Fruit fly (Drosophila melanogaster) whole organism, wandering third instar larva: ENCODE measurements around the gene CG12316.

Experiments used
- Abd-B ChIP-seq: fragments of >200 bp; optimal IDR thresholded peaks from 2 replicates; lab custom pipeline; 2017; ENCODE audit warnings: missing biosample characterization, missing genetic modification characterization
- CG32264 ChIP-seq: fragments of 200-800 bp; sonication (Bioruptor generic); optimal IDR thresholded peaks from 2 replicates; lab custom pipeline; 2016; ENCODE audit warnings: missing biosample characterization, missing genetic modification characterization
- CG9705 ChIP-seq: fragments of 200-800 bp; sonication (Bioruptor generic); optimal IDR thresholded peaks from 2 replicates; lab custom pipeline; 2018; ENCODE audit warnings: missing biosample characterization, mild to moderate bottlenecking, missing genetic modification characterization
- CrebA ChIP-seq: fragments of 200-800 bp; sonication (Bioruptor generic); optimal IDR thresholded peaks from 2 replicates; lab custom pipeline; 2016; ENCODE audit warnings: missing biosample characterization, mild to moderate bottlenecking, missing genetic modification characterization, borderline replicate concordance
- Dfd ChIP-seq: fragments of >200 bp; optimal IDR thresholded peaks from 2 replicates; lab custom pipeline; 2017; ENCODE audit warnings: missing biosample characterization, missing genetic modification characterization
- Dif ChIP-seq: fragments of 200-275, 200-300 bp; sonication (Bioruptor generic); optimal IDR thresholded peaks from 2 replicates; lab custom pipeline; 2018; ENCODE audit warnings: missing biosample characterization, missing genetic modification characterization; ENCODE audit not compliant: partially characterized antibody
- GATAd ChIP-seq: sonication (Bioruptor generic); optimal IDR thresholded peaks from 2 replicates; lab custom pipeline; 2016; ENCODE audit warnings: missing biosample characterization, missing genetic modification characterization
- HLH106 ChIP-seq: fragments of 200-800 bp; optimal IDR thresholded peaks from 3 replicates; lab custom pipeline; 2019; ENCODE audit warnings: missing biosample characterization, mild to moderate bottlenecking, missing genetic modification characterization, moderate library complexity
- Hnf4 ChIP-seq: fragments of 200-800 bp; sonication (Bioruptor generic); optimal IDR thresholded peaks from 2 replicates; lab custom pipeline; 2016; ENCODE audit warnings: missing biosample characterization, mild to moderate bottlenecking, missing genetic modification characterization
- Hr78 ChIP-seq: fragments of >200 bp; optimal IDR thresholded peaks from 2 replicates; lab custom pipeline; 2017; ENCODE audit warnings: missing biosample characterization, missing genetic modification characterization
- Hr83 ChIP-seq: fragments of 200-300 bp; sonication (Bioruptor generic); optimal IDR thresholded peaks from 2 replicates; lab custom pipeline; 2016; ENCODE audit warnings: missing biosample characterization, mild to moderate bottlenecking, missing genetic modification characterization, moderate library complexity; ENCODE audit not compliant: poor library complexity, severe bottlenecking
- Jra ChIP-seq: sonication (Bioruptor generic); optimal IDR thresholded peaks from 2 replicates; lab custom pipeline; 2016; ENCODE audit warnings: missing biosample characterization, missing genetic modification characterization
- Myc ChIP-seq: fragments of >200 bp; optimal IDR thresholded peaks from 2 replicates; lab custom pipeline; 2017
- N ChIP-seq: fragments of >200 bp; optimal IDR thresholded peaks from 2 replicates; lab custom pipeline; 2018; ENCODE audit warnings: missing biosample characterization, missing external identifiers, missing genetic modification characterization
- OdsH ChIP-seq: fragments of 200-800 bp; sonication (Bioruptor generic); optimal IDR thresholded peaks from 2 replicates; lab custom pipeline; 2016; ENCODE audit warnings: missing biosample characterization, mild to moderate bottlenecking, missing genetic modification characterization
- Rel ChIP-seq, 2 experiments: fragments of 200-800 bp; sonication (Bioruptor generic) in 1 of 2; optimal IDR thresholded peaks; 2 replicates in 1 of 2; 3 replicates in 1 of 2; lab custom pipeline; 2016 to 2019; ENCODE audit warnings: mild to moderate bottlenecking in 2 of 2, missing biosample characterization in 2 of 2, missing genetic modification characterization in 2 of 2, moderate library complexity in 1 of 2
- Sp1 ChIP-seq: fragments of 200-800 bp; sonication (Bioruptor generic); optimal IDR thresholded peaks from 3 replicates; lab custom pipeline; 2019; ENCODE audit warnings: missing biosample characterization, mild to moderate bottlenecking, missing genetic modification characterization, moderate library complexity
- Vsx2 ChIP-seq: fragments of 200-300, 225-300 bp; sonication (Bioruptor generic); optimal IDR thresholded peaks from 2 replicates; lab custom pipeline; 2018; ENCODE audit warnings: missing biosample characterization, missing genetic modification characterization; ENCODE audit not compliant: partially characterized antibody
- br ChIP-seq: fragments of 200-800 bp; sonication (Bioruptor generic); optimal IDR thresholded peaks from 2 replicates; lab custom pipeline; 2016; ENCODE audit warnings: missing biosample characterization, missing genetic modification characterization
- brk ChIP-seq: fragments of 200-800 bp; sonication (Bioruptor generic); optimal IDR thresholded peaks from 2 replicates; lab custom pipeline; 2016; ENCODE audit warnings: missing biosample characterization, mild to moderate bottlenecking, missing genetic modification characterization
- dl ChIP-seq, 2 experiments: fragments of 175-275, 200-275 bp in 1 of 2; fragments of 200-275 bp in 1 of 2; sonication (Bioruptor generic); optimal IDR thresholded peaks; lab custom pipeline; 2018; ENCODE audit warnings: mild to moderate bottlenecking in 2 of 2, missing biosample characterization in 2 of 2, missing genetic modification characterization in 2 of 2, moderate library complexity in 2 of 2; ENCODE audit not compliant: partially characterized antibody in 2 of 2, insufficient read depth in 1 of 2
- dmrt93B ChIP-seq: fragments of 200-800 bp; sonication (Bioruptor generic); optimal IDR thresholded peaks from 2 replicates; lab custom pipeline; 2018; ENCODE audit warnings: missing biosample characterization, mild to moderate bottlenecking, missing genetic modification characterization
- dsf ChIP-seq: sonication (Bioruptor generic); optimal IDR thresholded peaks from 2 replicates; lab custom pipeline; 2016; ENCODE audit warnings: missing biosample characterization, missing genetic modification characterization, borderline replicate concordance
- foxo ChIP-seq, 2 experiments: fragments of 200-800 bp; sonication (Bioruptor generic); optimal IDR thresholded peaks; 2 replicates in 1 of 2; 3 replicates in 1 of 2; lab custom pipeline; 2016 to 2017; ENCODE audit warnings: missing biosample characterization in 2 of 2, missing genetic modification characterization in 2 of 2
- fru ChIP-seq: fragments of 200-800 bp; sonication (Bioruptor generic); optimal IDR thresholded peaks from 3 replicates; lab custom pipeline; 2016; ENCODE audit warnings: missing biosample characterization, mild to moderate bottlenecking, missing genetic modification characterization
- h ChIP-seq: fragments of 200-800 bp; sonication (Bioruptor generic); optimal IDR thresholded peaks from 3 replicates; lab custom pipeline; 2016; ENCODE audit warnings: missing biosample characterization, mild to moderate bottlenecking, missing genetic modification characterization
- jim ChIP-seq: fragments of 175-275, 200-325 bp; sonication (Bioruptor generic); optimal IDR thresholded peaks from 2 replicates; lab custom pipeline; 2016; ENCODE audit warnings: missing biosample characterization, mild to moderate bottlenecking, missing genetic modification characterization
- lola ChIP-seq: fragments of >200 bp; optimal IDR thresholded peaks from 2 replicates; lab custom pipeline; 2017; ENCODE audit warnings: missing biosample characterization, missing genetic modification characterization
- pan ChIP-seq: fragments of >200 bp; optimal IDR thresholded peaks from 2 replicates; lab custom pipeline; 2017
- psq ChIP-seq: fragments of 200-800 bp; sonication (Bioruptor generic); optimal IDR thresholded peaks from 3 replicates; lab custom pipeline; 2017; ENCODE audit warnings: missing biosample characterization, mild to moderate bottlenecking, missing genetic modification characterization, moderate library complexity
- rgr ChIP-seq: fragments of 200-800 bp; sonication (Bioruptor generic); optimal IDR thresholded peaks from 3 replicates; lab custom pipeline; 2016; ENCODE audit warnings: missing biosample characterization, mild to moderate bottlenecking, missing genetic modification characterization
- sage ChIP-seq: fragments of 200-800 bp; sonication (Bioruptor generic); optimal IDR thresholded peaks from 2 replicates; lab custom pipeline; 2016; ENCODE audit warnings: missing biosample characterization, mild to moderate bottlenecking, missing genetic modification characterization
- sv ChIP-seq: fragments of 200-800 bp; sonication (Bioruptor generic); optimal IDR thresholded peaks from 3 replicates; lab custom pipeline; 2016; ENCODE audit warnings: missing biosample characterization, missing genetic modification characterization
- tai ChIP-seq: sonication (Bioruptor generic); optimal IDR thresholded peaks from 2 replicates; lab custom pipeline; 2016; ENCODE audit warnings: missing biosample characterization, missing genetic modification characterization
- usp ChIP-seq: fragments of >200 bp; optimal IDR thresholded peaks from 2 replicates; lab custom pipeline; 2017; ENCODE audit warnings: missing biosample characterization, missing genetic modification characterization
- woc ChIP-seq: sonication (Bioruptor generic); optimal IDR thresholded peaks from 2 replicates; lab custom pipeline; 2016; ENCODE audit warnings: missing biosample characterization, mild to moderate bottlenecking, missing genetic modification characterization

The CG12316 gene

DNA sequence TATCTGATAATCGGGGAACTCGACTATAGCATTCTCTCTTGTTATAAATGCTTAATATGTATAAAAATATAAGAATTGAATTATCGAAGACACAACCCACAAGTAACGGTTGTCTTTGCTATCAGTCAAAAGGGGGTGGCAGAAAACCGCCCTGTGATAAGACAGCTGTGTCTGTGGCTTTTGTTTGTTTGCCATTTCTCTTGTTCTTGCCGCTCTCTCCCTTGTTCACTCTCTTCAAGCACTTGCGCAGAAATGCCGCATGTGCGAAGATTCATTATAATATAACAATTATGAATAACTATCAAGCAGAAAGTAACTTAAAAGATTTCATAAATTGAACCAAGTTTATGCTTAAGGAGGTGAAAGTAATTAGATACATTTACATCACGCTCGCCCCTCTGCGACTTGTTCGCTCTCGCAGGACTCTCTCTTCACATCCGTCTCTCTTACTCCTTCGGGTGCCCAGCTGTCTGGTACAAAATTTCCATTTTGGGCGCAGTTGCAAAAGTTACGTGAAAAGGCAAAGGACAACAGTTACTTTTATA is 10.0 kb upstream of the CG12316 start, which contains the start of gene FucTA:
TSS of gene FucTA (plus strand) at position 495 of the 545 bp plus-strand sequence.
- no peak for TF ChIP-seq pan (lab: Kevin White, UChicago)
- TF ChIP-seq dl (GFP tag; optimal IDR thresholded peaks at IDR 0.05; lab: Kevin White, UChicago; ENCODE audit: insufficient read depth in 1 of 2, partially characterized antibody in 2 of 2), result no peak
- TF ChIP-seq dsf (GFP tag; lab: Kevin White, UChicago), result no peak
- TF ChIP-seq Hr78 (GFP tag; lab: Kevin White, UChicago), result no peak
- TF ChIP-seq dmrt93B (GFP tag; lab: Kevin White, UChicago), result no peak
- TF ChIP-seq rgr (GFP tag; lab: Kevin White, UChicago), result no peak
- TF ChIP-seq Myc (lab: Kevin White, UChicago), result no peak
- TF ChIP-seq Dif, result no peak
- no peak for TF ChIP-seq Jra (GFP tag; lab: Kevin White, UChicago)
- no peak for TF ChIP-seq br (GFP tag; lab: Kevin White, UChicago)
- no peak for TF ChIP-seq sv (GFP tag; lab: Kevin White, UChicago)
- no peak for TF ChIP-seq CG32264 (GFP tag; lab: Kevin White, UChicago)
- no peak for TF ChIP-seq CG9705 (GFP tag; lab: Kevin White, UChicago)
- TF ChIP-seq sage (GFP tag; lab: Kevin White, UChicago), result no peak
- no peak for TF ChIP-seq tai
- no peak for TF ChIP-seq h (GFP tag; lab: Kevin White, UChicago)

DNA sequence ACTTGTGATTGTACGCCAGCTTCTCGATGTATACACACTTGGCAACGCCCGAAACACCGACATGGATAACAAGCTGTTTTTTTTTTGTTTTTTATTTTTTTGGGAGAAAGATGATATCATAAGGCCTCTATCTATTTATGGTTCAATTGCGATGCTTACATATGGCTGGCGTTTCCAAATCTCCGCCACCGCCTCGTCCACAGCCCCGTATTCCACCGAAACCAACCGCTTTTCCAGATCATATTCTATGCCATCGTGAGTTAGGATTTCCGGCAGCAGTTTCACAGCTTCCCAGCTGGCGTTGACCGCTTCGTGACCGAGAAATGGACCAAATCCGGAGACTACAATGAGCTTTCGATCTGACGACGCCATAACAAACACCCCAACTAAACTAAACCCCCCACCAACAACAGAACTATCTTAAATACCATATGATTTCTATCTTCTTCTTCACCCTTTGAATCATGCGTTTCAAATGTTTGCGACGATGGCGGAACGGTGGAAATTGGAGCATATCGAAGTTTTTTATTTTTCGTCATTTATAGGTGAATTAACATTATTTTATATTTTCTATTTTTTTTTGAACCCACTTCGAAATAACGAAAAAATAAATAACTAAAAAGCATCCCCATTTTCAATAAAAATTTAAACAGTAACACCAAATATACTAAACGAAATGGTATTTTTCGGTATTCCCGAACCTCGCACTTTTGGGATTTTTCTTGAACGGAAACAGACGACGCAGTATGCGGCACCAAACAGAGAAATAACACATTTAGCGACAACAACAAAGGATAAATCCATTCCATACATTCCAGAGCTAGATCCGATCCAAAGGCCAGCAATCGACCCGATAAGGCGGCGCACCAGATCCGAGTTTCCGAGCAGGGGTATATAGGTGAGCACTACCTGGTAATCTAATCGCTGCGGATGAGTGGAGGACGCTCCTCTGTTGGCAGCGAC is 7.2 kb upstream of the CG12316 start, which contains the start of the genes CG32147 and Pex3:
TSS of gene CG32147 (minus strand) at position 422 of the 963 bp plus-strand sequence.
TSS of gene Pex3 (plus strand) at position 718 of the 963 bp plus-strand sequence.
- TF ChIP-seq psq (GFP tag; lab: Kevin White, UChicago), result no peak
- TF ChIP-seq GATAd (GFP tag; lab: Kevin White, UChicago), result no peak
- no peak for TF ChIP-seq Dif
- TF ChIP-seq fru (GFP tag; lab: Kevin White, UChicago), result no peak
- TF ChIP-seq tai, result no peak
- TF ChIP-seq Hr83 (GFP tag; lab: Kevin White, UChicago), result no peak
- TF ChIP-seq CG32264 (GFP tag; lab: Kevin White, UChicago), result no peak
- peak; percentile 57 for TF ChIP-seq brk (GFP tag; lab: Kevin White, UChicago)
- TF ChIP-seq CrebA, result no peak
- TF ChIP-seq h (GFP tag; lab: Kevin White, UChicago), result peak; percentile 32
- TF ChIP-seq Hr78 (GFP tag; lab: Kevin White, UChicago), result no peak
- peak; percentile 32 for TF ChIP-seq Hnf4 (GFP tag; lab: Kevin White, UChicago)
- TF ChIP-seq HLH106 (tag; lab: Kevin White, UChicago), result no peak
- TF ChIP-seq Rel (GFP tag; optimal IDR thresholded peaks at IDR 0.05; lab: Kevin White, UChicago), result no peak
- TF ChIP-seq Rel (tag; optimal IDR thresholded peaks at IDR 0.05; lab: Kevin White, UChicago), result peak; percentile 78
- TF ChIP-seq foxo (GFP tag; optimal IDR thresholded peaks at IDR 0.05; lab: Kevin White, UChicago), result peak in 1 of 2 experiments; percentile 15
- no peak for TF ChIP-seq jim (GFP tag; lab: Kevin White, UChicago)
- TF ChIP-seq Abd-B, result no peak
- TF ChIP-seq CG9705 (GFP tag; lab: Kevin White, UChicago), result no peak
- no peak for TF ChIP-seq pan (lab: Kevin White, UChicago)
- no peak for TF ChIP-seq Myc (lab: Kevin White, UChicago)
- no peak for TF ChIP-seq sage (GFP tag; lab: Kevin White, UChicago)
- TF ChIP-seq dsf (GFP tag; lab: Kevin White, UChicago), result no peak
- TF ChIP-seq Dfd (GFP tag; lab: Kevin White, UChicago), result no peak
- TF ChIP-seq Sp1 (GFP tag; lab: Kevin White, UChicago), result peak; percentile 6
- TF ChIP-seq N (GFP tag; lab: Kevin White, UChicago), result no peak
- TF ChIP-seq Vsx2, result no peak
- TF ChIP-seq dmrt93B (GFP tag; lab: Kevin White, UChicago), result no peak
- no peak for TF ChIP-seq lola
- TF ChIP-seq usp, result no peak
- peak; percentile 5 for TF ChIP-seq Jra (GFP tag; lab: Kevin White, UChicago)
- no peak for TF ChIP-seq OdsH (GFP tag; lab: Kevin White, UChicago)
- no peak for TF ChIP-seq br (GFP tag; lab: Kevin White, UChicago)
- TF ChIP-seq woc (GFP tag; lab: Kevin White, UChicago), result peak; percentile 22
